Fruit fly (Drosophila melanogaster) whole organism, larva: ENCODE results near the gene nes.
A peak's percentile ranks its signal among the peaks of the same experiment; 100 is the strongest.

Source experiments
- noc ChIP-seq: fragments of 200-800 bp; sonication (Bioruptor generic); optimal IDR thresholded peaks from 3 replicates; lab custom pipeline; 2019; ENCODE audit warnings: missing biosample characterization, mild to moderate bottlenecking, missing genetic modification characterization, moderate library complexity

The nes gene

dm6 chr3L:19260278-19260803 is at the start of gene nes:
TSS of gene nes (minus strand) at chr3L:19260679.
- peak; percentile 59 for TF ChIP-seq noc (tag; lab: Kevin White, UChicago)

dm6 chr3L:19294613-19295299 is 34.3 kb upstream of the nes start:
- TF ChIP-seq noc (tag; lab: Kevin White, UChicago) = peak; percentile 23

dm6 chr3L:19294235-19294612 is 33.7 kb upstream of the nes start, which contains the start of gene fal:
TSS of gene fal (plus strand) at chr3L:19294564.
- no peak for TF ChIP-seq noc (tag; lab: Kevin White, UChicago)

dm6 chr3L:19293178-19293741 is 32.8 kb upstream of the nes start:
- TF ChIP-seq noc (tag; lab: Kevin White, UChicago) = no peak

- TF ChIP-seq noc (tag; lab: Kevin White, UChicago) = peak; percentile 82
These were observed 32.1 kb upstream of the nes start, which contains the start of gene Gbs-76A for dm6 chr3L:19292440-19293175. TSS of gene Gbs-76A (minus strand) at chr3L:19292766.

- TF ChIP-seq noc (tag; lab: Kevin White, UChicago) = no peak
These were observed 31.3 kb upstream of the nes start for dm6 chr3L:19291465-19292413.

dm6 chr3L:19289411-19289810 is 28.9 kb upstream of the nes start:
- TF ChIP-seq noc (tag; lab: Kevin White, UChicago) = peak; percentile 19

- TF ChIP-seq noc (tag; lab: Kevin White, UChicago) = no peak
These were observed 28.0 kb upstream of the nes start for dm6 chr3L:19288395-19288969.

dm6 chr3L:19280700-19281099 is 20.2 kb upstream of the nes start, which contains the start of gene CG14089:
TSS of gene CG14089 (minus strand) at chr3L:19280800.
- TF ChIP-seq noc (tag; lab: Kevin White, UChicago) = no peak

- no peak for TF ChIP-seq noc (tag; lab: Kevin White, UChicago)
These were observed 19.8 kb upstream of the nes start for dm6 chr3L:19280283-19280682.

- no peak for TF ChIP-seq noc (tag; lab: Kevin White, UChicago)
These were observed 15.0 kb upstream of the nes start, which contains the start of gene CG14086 for dm6 chr3L:19275491-19275890. TSS of gene CG14086 (plus strand) at chr3L:19275791.

- TF ChIP-seq noc (tag; lab: Kevin White, UChicago) = no peak
These were observed 10.1 kb upstream of the nes start, which contains the start of gene CG14088 for dm6 chr3L:19270542-19270941. TSS of gene CG14088 (minus strand) at chr3L:19270642.

- peak; percentile 83 for TF ChIP-seq noc (tag; lab: Kevin White, UChicago)
These were observed 8.4 kb upstream of the nes start, which contains the start of the genes Aldh7A1 and CG14085 for dm6 chr3L:19268720-19269401. TSS of gene Aldh7A1 (minus strand) at chr3L:19268913. TSS of gene CG14085 (plus strand) at chr3L:19269351.

- TF ChIP-seq noc (tag; lab: Kevin White, UChicago) = no peak
These were observed 5.3 kb upstream of the nes start, which contains the start of gene CG45081 for dm6 chr3L:19265761-19266160. TSS of gene CG45081 (plus strand) at chr3L:19266061.
